Fruit fly (Drosophila melanogaster) whole organism, embryonic: ENCODE data around the gene bon.

ENCODE experiments used
- Antp ChIP-seq: fragments of 200-800 bp; sonication (Bioruptor generic); optimal IDR thresholded peaks from 3 replicates; lab custom pipeline; 2016; ENCODE audit warnings: missing biosample characterization, missing genetic modification characterization
- CG10431 ChIP-seq: fragments of 200-800 bp; sonication (Bioruptor generic); optimal IDR thresholded peaks from 3 replicates; lab custom pipeline; 2018; ENCODE audit warnings: missing biosample characterization, mild to moderate bottlenecking, missing genetic modification characterization
- CG10979 ChIP-seq: fragments of 200-800 bp; sonication (Bioruptor generic); optimal IDR thresholded peaks from 2 replicates; lab custom pipeline; 2018; ENCODE audit warnings: missing biosample characterization, mild to moderate bottlenecking, missing genetic modification characterization, moderate library complexity
- CG11456 ChIP-seq: fragments of 200-800 bp; sonication (Bioruptor generic); IDR thresholded peaks from 3 replicates; pipeline ENCODE4 v1.3.6; 2022; ENCODE audit warnings: missing biosample characterization, missing genetic modification characterization
- CG11504 ChIP-seq: fragments of 200-800 bp; sonication (Bioruptor generic); optimal IDR thresholded peaks from 3 replicates; lab custom pipeline; 2019; ENCODE audit warnings: missing biosample characterization, mild to moderate bottlenecking, missing genetic modification characterization, moderate library complexity
- CG11696 ChIP-seq: fragments of 200-800 bp; sonication (Bioruptor generic); IDR thresholded peaks from 2 replicates; pipeline ENCODE4 v1.3.6; 2022; ENCODE audit warnings: missing biosample characterization, missing genetic modification characterization
- CG12071 ChIP-seq: fragments of 200-800 bp; sonication (Bioruptor generic); optimal IDR thresholded peaks from 3 replicates; lab custom pipeline; 2018; ENCODE audit warnings: missing biosample characterization, mild to moderate bottlenecking, missing genetic modification characterization
- CG12942 ChIP-seq: fragments of 200-800 bp; sonication (Bioruptor generic); optimal IDR thresholded peaks from 3 replicates; lab custom pipeline; 2016; ENCODE audit warnings: missing biosample characterization, missing genetic modification characterization
- CG13287 ChIP-seq: fragments of 200-800 bp; sonication (Bioruptor generic); IDR thresholded peaks from 2 replicates; pipeline ENCODE4 v1.3.6; 2022; ENCODE audit warnings: missing biosample characterization, missing genetic modification characterization; ENCODE audit not compliant: partially characterized antibody
- CG13894 ChIP-seq: fragments of 200-800 bp; sonication (Bioruptor generic); optimal IDR thresholded peaks from 3 replicates; lab custom pipeline; 2018; ENCODE audit warnings: missing biosample characterization, mild to moderate bottlenecking, missing genetic modification characterization, moderate library complexity
- CG14014 ChIP-seq: fragments of 200-800 bp; sonication (Bioruptor generic); IDR thresholded peaks from 2 replicates; pipeline ENCODE4 v1.3.6; 2022; ENCODE audit warnings: missing biosample characterization, missing genetic modification characterization
- CG17829 ChIP-seq: fragments of 200-800 bp; optimal IDR thresholded peaks from 2 replicates; lab custom pipeline; 2019; ENCODE audit warnings: missing biosample characterization, mild to moderate bottlenecking, missing genetic modification characterization, moderate library complexity
- CG2889 ChIP-seq: fragments of 200-800 bp; sonication (Bioruptor generic); IDR thresholded peaks from 3 replicates; pipeline ENCODE4 v1.3.6; 2022; ENCODE audit warnings: missing biosample characterization, missing genetic modification characterization
- CG32532 ChIP-seq: fragments of 200-800 bp; sonication (Bioruptor generic); IDR thresholded peaks from 2 replicates; pipeline ENCODE4 v1.3.6; 2022; ENCODE audit warnings: missing biosample characterization, missing genetic modification characterization
- CG5953 ChIP-seq: fragments of 200-800 bp; sonication (Bioruptor generic); IDR thresholded peaks from 2 replicates; pipeline ENCODE4 v1.3.6; 2022; ENCODE audit warnings: missing biosample characterization, missing genetic modification characterization
- CG8281 ChIP-seq: fragments of 200-800 bp; sonication (Bioruptor generic); optimal IDR thresholded peaks from 2 replicates; lab custom pipeline; 2018; ENCODE audit warnings: missing biosample characterization, mild to moderate bottlenecking, missing genetic modification characterization, moderate library complexity
- CG9727 ChIP-seq: fragments of 200-800 bp; sonication (Bioruptor generic); optimal IDR thresholded peaks from 3 replicates; lab custom pipeline; 2017; ENCODE audit warnings: missing biosample characterization, mild to moderate bottlenecking, missing genetic modification characterization
- D ChIP-seq, 2 experiments: fragments of 200-800 bp in 1 of 2; fragments of >200 bp in 1 of 2; sonication (Bioruptor generic) in 1 of 2; optimal IDR thresholded peaks; 2 replicates in 1 of 2; 3 replicates in 1 of 2; lab custom pipeline; 2017; ENCODE audit warnings: mild to moderate bottlenecking in 1 of 2, missing biosample characterization in 1 of 2, missing genetic modification characterization in 1 of 2, missing genetic modification reagents in 1 of 2
- Deaf1 ChIP-seq: fragments of 200-800 bp; optimal IDR thresholded peaks from 3 replicates; lab custom pipeline; 2019; ENCODE audit warnings: missing biosample characterization, mild to moderate bottlenecking, missing genetic modification characterization, moderate library complexity
- Doc3 ChIP-seq: fragments of 200-800 bp; sonication (Bioruptor generic); IDR thresholded peaks from 3 replicates; pipeline ENCODE4 v1.3.6; 2022; ENCODE audit warnings: missing biosample characterization, missing genetic modification characterization; ENCODE audit not compliant: partially characterized antibody
- Lhr ChIP-seq: fragments of 200-800 bp; sonication (Bioruptor generic); optimal IDR thresholded peaks from 3 replicates; lab custom pipeline; 2017; ENCODE audit warnings: mild to moderate bottlenecking, missing biosample characterization, missing genetic modification reagents, missing genetic modification characterization
- Med ChIP-seq: fragments of 200-800 bp; sonication (Bioruptor generic); peaks from one replicate; lab custom pipeline; 2016; ENCODE audit warnings: missing biosample characterization, missing genetic modification characterization, mild to moderate bottlenecking, inconsistent platforms, moderate library complexity
- Stat92E ChIP-seq, 3 experiments: fragments of >200 bp in 2 of 3; fragments of 200-800 bp in 1 of 3; sonication (Bioruptor generic) in 1 of 3; optimal IDR thresholded peaks; 2 replicates each; lab custom pipeline; 2017 to 2019; ENCODE audit warnings: missing biosample characterization in 3 of 3, missing genetic modification characterization in 3 of 3, mild to moderate bottlenecking in 1 of 3, moderate library complexity in 1 of 3
- ac ChIP-seq: fragments of 200-800 bp; sonication (Bioruptor generic); optimal IDR thresholded peaks from 3 replicates; lab custom pipeline; 2017; ENCODE audit warnings: missing biosample characterization, mild to moderate bottlenecking, missing genetic modification characterization
- amos ChIP-seq: fragments of 200-800 bp; sonication (Bioruptor generic); IDR thresholded peaks from 2 replicates; pipeline ENCODE4 v1.3.6; 2022; ENCODE audit warnings: missing biosample characterization, missing genetic modification characterization; ENCODE audit not compliant: partially characterized antibody
- bbx ChIP-seq: fragments of 200-800 bp; sonication (Bioruptor generic); IDR thresholded peaks from 2 replicates; pipeline ENCODE4 v1.3.6; 2022; ENCODE audit warnings: missing biosample characterization, missing genetic modification characterization; ENCODE audit not compliant: partially characterized antibody
- cad ChIP-seq: fragments of >200 bp; optimal IDR thresholded peaks from 2 replicates; lab custom pipeline; 2017; ENCODE audit warnings: missing biosample characterization, missing genetic modification characterization
- cg ChIP-seq: fragments of 200-800 bp; sonication (Bioruptor generic); optimal IDR thresholded peaks from 3 replicates; lab custom pipeline; 2019; ENCODE audit warnings: missing biosample characterization, mild to moderate bottlenecking, missing genetic modification characterization, moderate library complexity
- ci ChIP-seq: fragments of 200-800 bp; sonication (Bioruptor generic); IDR thresholded peaks from 3 replicates; pipeline ENCODE4 v1.3.6; 2022; ENCODE audit warnings: missing biosample characterization, missing genetic modification characterization
- crol ChIP-seq: fragments of 200-800 bp; sonication (Bioruptor generic); IDR thresholded peaks from 2 replicates; pipeline ENCODE4 v1.3.6; 2022; ENCODE audit warnings: missing biosample characterization, missing genetic modification characterization
- dati ChIP-seq: fragments of 200-800 bp; sonication (Bioruptor generic); IDR thresholded peaks from 2 replicates; pipeline ENCODE4 v1.3.6; 2022; ENCODE audit warnings: missing biosample characterization, missing genetic modification characterization
- grn ChIP-seq: fragments of 200-800 bp; sonication (Bioruptor generic); optimal IDR thresholded peaks from 3 replicates; lab custom pipeline; 2017; ENCODE audit warnings: missing biosample characterization, missing genetic modification characterization
- gro ChIP-seq: fragments of 200-800 bp; sonication (Bioruptor generic); optimal IDR thresholded peaks from 2 replicates; lab custom pipeline; 2016; ENCODE audit warnings: missing biosample characterization, missing genetic modification characterization
- hb ChIP-seq: fragments of 200-800 bp; sonication (Bioruptor generic); IDR thresholded peaks from 3 replicates; pipeline ENCODE4 v1.3.6; 2022; ENCODE audit warnings: missing biosample characterization, missing genetic modification characterization; ENCODE audit not compliant: partially characterized antibody
- phol ChIP-seq: fragments of 200-800 bp; sonication (Bioruptor generic); optimal IDR thresholded peaks from 3 replicates; lab custom pipeline; 2018; ENCODE audit warnings: missing biosample characterization, mild to moderate bottlenecking, missing genetic modification characterization, moderate library complexity
- pros ChIP-seq: fragments of 200-800 bp; sonication (Bioruptor generic); optimal IDR thresholded peaks from 3 replicates; lab custom pipeline; 2019; ENCODE audit warnings: missing biosample characterization, mild to moderate bottlenecking, missing genetic modification characterization, moderate library complexity
- sens ChIP-seq: fragments of 200-800 bp; sonication (Bioruptor generic); peaks from one replicate; lab custom pipeline; 2016; ENCODE audit warnings: missing biosample characterization, missing genetic modification characterization
- twi ChIP-seq: fragments of 200-800 bp; optimal IDR thresholded peaks from 2 replicates; lab custom pipeline; 2019; ENCODE audit warnings: missing biosample characterization, mild to moderate bottlenecking, missing genetic modification characterization, moderate library complexity
- vvl ChIP-seq: fragments of 200-800 bp; sonication (Bioruptor generic); IDR thresholded peaks from 2 replicates; pipeline ENCODE4 v1.3.6; 2022; ENCODE audit warnings: missing biosample characterization, missing genetic modification characterization

bon gene

DNA sequence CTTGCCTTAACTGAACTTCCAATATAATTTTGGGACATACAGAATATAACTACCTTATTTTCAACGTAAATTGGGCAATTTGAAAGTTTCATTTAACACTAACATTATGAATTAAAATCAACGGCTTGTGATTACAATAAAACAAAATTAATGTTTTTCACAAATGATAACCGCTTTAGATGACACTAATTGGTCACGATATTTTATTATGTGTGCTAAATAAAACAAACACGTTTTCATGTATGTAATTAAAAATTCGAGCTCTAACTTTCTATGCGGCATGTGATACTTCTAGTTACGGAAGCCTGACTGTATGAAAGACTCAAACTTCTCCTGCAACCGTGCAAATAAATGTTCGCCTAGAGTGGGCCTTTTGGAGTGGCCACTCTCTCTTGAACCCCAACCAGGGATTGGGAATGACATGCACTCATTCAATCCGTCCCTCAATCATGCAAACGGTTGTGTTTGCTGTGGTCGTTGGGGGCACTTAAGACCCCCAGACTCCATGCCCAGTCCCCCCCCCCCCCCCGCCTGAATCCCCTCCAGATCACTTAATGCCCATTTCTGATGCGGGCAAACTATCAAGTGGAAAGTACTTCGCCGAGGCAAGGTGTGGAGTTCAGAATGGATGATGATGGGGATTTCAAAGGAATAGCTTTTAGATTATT lies 2.3 kb downstream of the bon start:
- TF ChIP-seq ac (GFP tag; lab: Kevin White, UChicago): no peak
- no peak for TF ChIP-seq CG13287 (GFP tag; lab: Robert Waterston, UW)
- 0 out of 2 replicates have a peak, but pooled peaks have one; percentile 13 for TF ChIP-seq dati (GFP tag; lab: Robert Waterston, UW)
- TF ChIP-seq CG12071 (GFP tag; lab: Kevin White, UChicago): no peak
- TF ChIP-seq CG11696 (GFP tag; lab: Robert Waterston, UW): no peak
- no peak for TF ChIP-seq Doc3 (GFP tag; lab: Robert Waterston, UW)
- TF ChIP-seq CG32532 (GFP tag; lab: Robert Waterston, UW): peak; percentile 18; the same call in 1 of the 2 replicates
- TF ChIP-seq CG9727 (GFP tag; lab: Kevin White, UChicago): no peak
- no peak for TF ChIP-seq hb (GFP tag; lab: Robert Waterston, UW)
- TF ChIP-seq CG11456 (GFP tag; lab: Robert Waterston, UW): 0 out of 3 replicates have a peak, but pooled peaks have one; percentile 21
- TF ChIP-seq CG8281: peak; percentile 92
- no peak for TF ChIP-seq D (optimal IDR thresholded peaks at IDR 0.05; lab: Kevin White, UChicago)
- TF ChIP-seq D (GFP tag; optimal IDR thresholded peaks at IDR 0.05; lab: Kevin White, UChicago): peak; percentile 43
- 0 out of 3 replicates have a peak, but pooled peaks have one; percentile 26 for TF ChIP-seq ci (GFP tag; lab: Robert Waterston, UW)
- peak; percentile 12 for TF ChIP-seq CG11504 (tag; lab: Kevin White, UChicago)
- TF ChIP-seq Deaf1 (tag; lab: Kevin White, UChicago): no peak
- TF ChIP-seq amos (GFP tag; lab: Robert Waterston, UW): peak; percentile 20; the same call in 1 of the 2 replicates
- TF ChIP-seq CG17829 (tag; lab: Kevin White, UChicago): no peak
- peak; percentile 33 for TF ChIP-seq CG10979 (tag; lab: Kevin White, UChicago)
- peak; percentile 81 for TF ChIP-seq crol (GFP tag; lab: Robert Waterston, UW)

DNA sequence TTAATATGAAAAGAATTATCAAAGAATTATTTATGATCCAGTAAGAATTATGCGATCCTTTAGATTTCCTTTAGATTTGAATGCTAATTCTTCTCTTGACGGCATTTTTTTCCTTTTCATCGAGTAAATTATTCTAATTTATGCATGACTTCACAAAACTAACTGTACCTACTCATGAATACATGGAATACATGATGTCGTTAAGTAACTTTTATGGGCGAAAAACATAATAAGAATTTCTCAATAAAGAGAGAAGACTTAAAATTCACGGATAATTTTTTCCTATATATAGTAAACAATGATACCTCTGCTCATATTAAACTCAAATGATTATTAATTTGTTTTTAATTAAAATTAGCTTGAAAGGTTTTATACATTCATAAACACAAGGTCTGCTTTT lies 3.0 kb downstream of the bon start:
- TF ChIP-seq gro (GFP tag; lab: Kevin White, UChicago): no peak
- TF ChIP-seq Med (GFP tag; lab: Kevin White, UChicago): no peak
- no peak for TF ChIP-seq CG14014 (GFP tag; lab: Robert Waterston, UW)
- no peak for TF ChIP-seq CG12942 (GFP tag; lab: Kevin White, UChicago)
- TF ChIP-seq Antp (GFP tag; lab: Kevin White, UChicago): no peak
- peak; percentile 95 for TF ChIP-seq CG10431 (GFP tag; lab: Kevin White, UChicago)

DNA sequence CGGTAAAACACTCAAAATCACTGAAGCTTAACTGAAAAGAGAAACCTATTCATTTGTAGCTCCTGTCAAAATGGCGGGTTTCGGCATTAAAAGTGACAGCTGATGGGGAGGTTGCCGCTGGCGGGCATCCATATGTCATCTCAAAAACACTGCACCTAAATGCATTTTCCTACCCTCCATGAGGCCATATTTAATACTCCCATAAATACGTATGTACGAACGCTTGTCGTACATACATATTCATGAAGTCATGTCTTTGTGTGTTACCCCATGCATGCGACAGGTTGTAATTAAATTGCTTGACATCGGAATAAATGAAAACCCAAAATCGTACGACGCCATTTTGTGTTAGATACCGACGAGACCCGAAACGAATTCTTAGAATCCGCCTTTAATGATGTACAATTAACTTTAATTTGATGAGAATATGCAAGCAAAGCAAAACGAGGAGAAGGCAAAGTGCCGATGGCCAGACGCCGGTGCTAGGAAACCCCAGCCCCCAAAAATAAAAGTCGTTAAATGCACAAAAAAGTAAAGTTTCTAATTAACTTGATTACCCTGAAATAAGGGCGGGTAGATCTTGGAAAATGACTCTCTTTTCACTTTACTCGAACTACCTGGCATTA lies 3.5 kb downstream of the bon start:
- TF ChIP-seq Doc3 (GFP tag; lab: Robert Waterston, UW): no peak
- TF ChIP-seq cg (GFP tag; lab: Kevin White, UChicago): peak; percentile 10
- TF ChIP-seq grn: no peak
- TF ChIP-seq pros (GFP tag; lab: Kevin White, UChicago): peak; percentile 48
- TF ChIP-seq CG5953 (GFP tag; lab: Robert Waterston, UW): no peak
- TF ChIP-seq twi: peak; percentile 54
- peak; percentile 24 for TF ChIP-seq cad (GFP tag; lab: Kevin White, UChicago)
- no peak for TF ChIP-seq bbx (GFP tag; lab: Robert Waterston, UW)
- TF ChIP-seq sens (GFP tag; lab: Kevin White, UChicago): peak; percentile 64
- no peak for TF ChIP-seq CG2889 (GFP tag; lab: Robert Waterston, UW)
- peak in 1 of 3 experiments; percentile 61 for TF ChIP-seq Stat92E (GFP tag; optimal IDR thresholded peaks at IDR 0.05; lab: Kevin White, UChicago)
- peak; percentile 6 for TF ChIP-seq phol (tag; lab: Kevin White, UChicago)
- peak; percentile 61; the same call in 1 of the 2 replicates for TF ChIP-seq vvl (GFP tag; lab: Robert Waterston, UW)
- TF ChIP-seq CG32532 (GFP tag; lab: Robert Waterston, UW): no peak
- no peak for TF ChIP-seq Lhr (GFP tag; lab: Kevin White, UChicago)
- TF ChIP-seq CG13894 (tag; lab: Kevin White, UChicago): peak; percentile 17
